Worm (Caenorhabditis elegans) whole organism, late embryonic: Measurements from ENCODE around the gene C30B5.17.

Experiments used
- C08G9.2 ChIP-seq: sonication (generic microtip); optimal IDR thresholded peaks from 2 replicates; lab custom pipeline; 2016; ENCODE audit warnings: mild to moderate bottlenecking, missing genetic modification characterization, moderate library complexity, missing compliant biosample characterization
- ceh-19 ChIP-seq: fragments of 200-800 bp; sonication (Bioruptor generic); optimal IDR thresholded peaks from 2 replicates; lab custom pipeline; 2018; ENCODE audit warnings: mild to moderate bottlenecking, missing genetic modification characterization, missing compliant biosample characterization
- ceh-24 ChIP-seq: sonication (generic microtip); optimal IDR thresholded peaks from 2 replicates; lab custom pipeline; 2016; ENCODE audit warnings: mild to moderate bottlenecking, missing genetic modification characterization, missing compliant biosample characterization
- ceh-9 ChIP-seq: sonication (generic microtip); optimal IDR thresholded peaks from 2 replicates; lab custom pipeline; 2016; ENCODE audit warnings: mild to moderate bottlenecking, missing genetic modification characterization, inconsistent platforms, missing compliant biosample characterization
- elt-2 ChIP-seq: sonication (generic microtip); optimal IDR thresholded peaks from 2 replicates; lab custom pipeline; 2016; ENCODE audit warnings: missing genetic modification reagents, missing genetic modification characterization, missing compliant biosample characterization
- gmeb-2 ChIP-seq: sonication (generic microtip); optimal IDR thresholded peaks from 2 replicates; lab custom pipeline; 2016; ENCODE audit warnings: missing genetic modification characterization, inconsistent platforms, missing compliant biosample characterization
- ref-2 ChIP-seq: sonication (generic microtip); optimal IDR thresholded peaks from 2 replicates; lab custom pipeline; 2016; ENCODE audit warnings: missing genetic modification characterization, missing compliant biosample characterization

ce11 chrII:6241758-6242157 lies 38.9 kb upstream of the C30B5.17 start, which contains the start of gene T24H7.8:
- TF ChIP-seq gmeb-2 (no peak), elt-2 (no peak), ceh-9 (no peak), ceh-24 (tag; lab: Kevin White, UChicago) (no peak), ceh-19 (no peak), ref-2 (tag; lab: Kevin White, UChicago) (no peak), C08G9.2 (no peak)
